Fruit fly (Drosophila melanogaster) S2 (cell line): Measurements from ENCODE around the gene CG31029.

Experiments used
- CG8478 ChIP-seq: fragments of >200 bp; optimal IDR thresholded peaks from 2 replicates; lab custom pipeline; 2018
- CTCF ChIP-seq, 2 experiments: fragments of >200 bp; optimal IDR thresholded peaks; 2 replicates each; lab custom pipeline; 2018

Gene CG31029

DNA sequence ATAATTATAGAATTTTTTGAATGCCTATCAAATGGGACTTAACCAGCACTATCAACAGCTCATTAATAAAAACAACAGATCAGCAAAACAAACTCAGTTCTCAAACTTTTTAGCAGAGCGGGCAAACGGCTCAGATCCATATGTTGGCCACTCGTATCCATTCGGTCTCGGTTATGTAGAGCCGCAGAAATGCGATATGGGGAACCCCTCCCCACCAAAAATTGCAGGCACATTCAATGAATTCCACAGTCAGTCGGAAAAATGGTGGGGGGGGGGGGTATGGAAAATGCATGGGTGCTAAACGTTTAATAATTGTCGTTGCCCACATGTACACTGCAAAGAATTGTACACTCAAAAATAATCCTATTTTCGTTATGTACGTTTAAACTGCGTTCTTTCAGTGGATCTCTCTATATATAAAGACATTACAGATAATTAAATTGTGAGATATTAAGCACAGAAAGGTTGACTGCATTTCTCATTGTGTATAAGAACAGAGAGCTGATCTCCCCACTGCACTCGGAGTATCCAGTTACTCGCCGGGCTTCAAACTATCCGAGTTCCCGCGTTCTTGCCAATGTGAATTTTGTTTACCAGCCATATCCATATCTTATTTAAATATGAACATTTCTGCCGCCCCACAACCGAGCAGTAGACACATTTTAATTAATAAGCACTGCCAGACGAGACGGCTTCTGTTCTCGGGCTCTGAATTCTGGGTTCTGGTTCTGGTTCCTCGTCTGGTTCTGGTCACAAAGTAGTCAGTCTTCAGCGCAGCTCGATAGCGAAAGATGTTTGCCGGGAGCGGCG lies 19.3 kb upstream of the CG31029 start, which contains the start of gene CG15529:
Gene CG15529 (plus strand): TSS at position 760 of the 810 bp plus-strand sequence.
- no peak for TF ChIP-seq CG8478
- no peak for TF ChIP-seq CTCF (optimal IDR thresholded peaks at IDR 0.05; lab: Kevin White, UChicago)

dm6 chr3R:30150602-30151001 lies 18.4 kb upstream of the CG31029 start:
- TF ChIP-seq CTCF (optimal IDR thresholded peaks at IDR 0.05; lab: Kevin White, UChicago) (no peak), CG8478 (no peak)

DNA sequence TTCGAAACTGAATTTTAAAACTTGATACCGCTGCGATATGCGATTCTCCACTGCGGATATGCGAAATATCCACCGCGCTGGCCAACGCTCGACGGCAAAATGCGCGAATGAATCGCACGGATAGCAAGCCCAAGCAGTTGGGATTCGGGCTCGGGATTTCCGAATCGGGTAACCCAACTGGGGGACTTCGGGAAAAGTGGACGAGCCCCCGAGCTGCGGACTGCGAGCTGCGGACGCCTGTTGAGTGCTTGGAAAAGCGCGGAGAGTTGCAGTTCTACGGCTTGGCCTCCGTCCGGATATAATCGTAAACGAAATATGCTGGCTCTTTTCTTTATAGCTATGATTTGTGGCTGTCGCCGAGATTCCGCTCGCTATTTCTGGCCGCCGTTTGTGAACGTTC lies 17.3 kb upstream of the CG31029 start, which contains the start of gene AdoR:
Gene AdoR (minus strand): TSS at position 101 of the 400 bp plus-strand sequence.
- TF ChIP-seq CTCF (optimal IDR thresholded peaks at IDR 0.05; lab: Kevin White, UChicago) (no peak), CG8478 (no peak)

dm6 chr3R:30134063-30135047 lies 2.2 kb upstream of the CG31029 start, which contains the start of gene Tpi:
Gene Tpi, minus strand, starts transcription at chr3R:30134599.
- TF ChIP-seq CG8478 (no peak), CTCF (optimal IDR thresholded peaks at IDR 0.05; lab: Kevin White, UChicago) (no peak)

- no peak for TF ChIP-seq CG8478
- TF ChIP-seq CTCF (optimal IDR thresholded peaks at IDR 0.05; lab: Kevin White, UChicago) = no peak
These were observed 3.2 kb downstream of the CG31029 start, which contains the start of gene Ppi1 for dm6 chr3R:30129019-30129418. Gene Ppi1, minus strand, starts transcription at chr3R:30129119.

dm6 chr3R:30124635-30125034 lies 7.6 kb downstream of the CG31029 start, which contains the start of gene CG45073:
Gene CG45073, minus strand, starts transcription at chr3R:30124735.
- no peak for TF ChIP-seq CG8478
- TF ChIP-seq CTCF (optimal IDR thresholded peaks at IDR 0.05; lab: Kevin White, UChicago) = no peak

DNA sequence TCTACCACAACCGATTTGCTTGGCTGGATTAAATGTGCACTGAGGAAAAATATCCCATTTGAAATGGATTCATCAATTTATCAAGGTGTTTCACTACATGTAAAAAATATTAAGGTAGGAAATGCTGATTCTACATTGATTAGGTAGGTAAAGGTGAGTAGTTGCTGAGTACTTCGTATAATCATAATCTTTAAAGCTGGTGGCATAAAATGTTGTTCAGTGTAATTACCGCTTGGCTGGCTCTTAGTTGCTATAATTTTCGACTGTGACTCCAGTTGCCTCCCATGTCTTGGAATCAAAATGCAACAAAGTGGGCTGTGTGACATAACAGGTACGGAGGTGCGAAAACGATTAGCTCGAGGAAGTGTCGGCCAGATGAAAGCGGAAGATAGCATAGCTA lies 9.0 kb downstream of the CG31029 start, which contains the start of gene CG45072:
Gene CG45072 (minus strand): TSS at position 101 of the 400 bp plus-strand sequence.
- TF ChIP-seq CG8478 (no peak), CTCF (optimal IDR thresholded peaks at IDR 0.05; lab: Kevin White, UChicago) (no peak)

DNA sequence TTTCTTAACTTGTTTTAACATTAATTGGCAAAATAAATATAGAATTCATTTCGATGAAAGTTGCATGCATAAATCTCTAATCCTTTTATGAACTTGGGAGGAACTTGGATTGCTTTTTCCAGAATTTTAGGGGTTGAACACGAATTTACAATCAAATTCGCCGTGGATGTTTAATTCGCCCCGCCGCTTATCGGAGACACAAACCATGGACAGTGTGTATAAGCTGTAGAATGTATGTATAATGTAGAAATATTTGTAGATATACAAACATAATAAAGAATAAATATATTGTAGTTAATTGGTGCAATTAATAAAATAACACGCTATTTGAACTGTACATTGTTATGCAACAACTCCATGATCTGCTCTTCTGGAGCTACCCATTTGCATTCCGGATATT lies 10.5 kb downstream of the CG31029 start:
- TF ChIP-seq CTCF (optimal IDR thresholded peaks at IDR 0.05; lab: Kevin White, UChicago) (peak in 1 of 2 experiments; percentile 21), CG8478 (no peak)

DNA sequence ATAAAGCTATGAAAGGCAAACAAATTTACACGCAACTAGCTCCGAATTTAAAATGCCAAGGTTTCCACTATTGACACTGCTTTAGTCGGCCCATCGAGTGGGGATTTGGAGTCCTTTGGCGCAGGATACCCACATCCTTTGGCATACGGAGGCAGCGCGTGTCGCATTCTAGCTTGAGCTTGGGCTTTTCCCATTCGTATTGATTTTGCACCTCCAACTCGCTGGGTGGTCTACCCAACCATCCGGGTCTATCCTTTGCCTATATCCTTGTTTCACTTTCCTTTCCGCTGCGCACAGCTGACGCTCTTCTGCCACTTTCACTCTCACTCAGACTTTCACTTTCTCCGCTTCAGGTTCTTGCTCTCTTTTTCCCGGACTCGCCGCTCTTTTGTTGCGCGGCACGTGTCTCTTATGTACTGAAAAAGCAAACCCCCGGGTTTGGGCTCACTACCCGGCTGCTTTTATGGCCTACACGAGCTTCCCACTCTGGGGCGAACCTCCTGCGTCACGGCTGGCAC lies 17.9 kb downstream of the CG31029 start:
- TF ChIP-seq CG8478 = no peak
- TF ChIP-seq CTCF (optimal IDR thresholded peaks at IDR 0.05; lab: Kevin White, UChicago) = no peak

dm6 chr3R:30110959-30111358 lies 21.2 kb downstream of the CG31029 start:
- TF ChIP-seq CG8478 (no peak), CTCF (optimal IDR thresholded peaks at IDR 0.05; lab: Kevin White, UChicago) (no peak)

- no peak for TF ChIP-seq CTCF (optimal IDR thresholded peaks at IDR 0.05; lab: Kevin White, UChicago)
- TF ChIP-seq CG8478 = no peak
These were observed 22.8 kb downstream of the CG31029 start for dm6 chr3R:30109380-30109779.

DNA sequence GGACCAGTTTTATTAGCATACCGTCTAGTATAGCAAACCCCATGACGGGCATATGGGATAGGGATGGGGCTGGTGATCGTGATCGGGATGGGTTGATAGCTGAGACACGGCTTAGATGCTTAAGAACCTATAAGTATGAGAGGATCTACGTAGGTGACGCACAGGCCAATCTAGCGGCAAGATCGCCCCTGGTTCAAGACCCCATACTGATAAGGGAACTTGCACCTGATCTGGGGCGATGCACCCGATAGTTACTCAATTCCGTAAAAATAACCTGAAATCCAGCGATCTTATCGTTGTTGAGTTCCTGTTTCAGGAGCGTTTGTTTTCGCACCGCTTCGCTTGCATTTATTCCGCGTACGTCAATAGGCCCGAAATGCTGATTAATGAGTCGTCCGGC lies 23.6 kb downstream of the CG31029 start:
- TF ChIP-seq CG8478 (no peak), CTCF (optimal IDR thresholded peaks at IDR 0.05; lab: Kevin White, UChicago) (no peak)

dm6 chr3R:30107718-30108117 lies 24.5 kb downstream of the CG31029 start:
- no peak for TF ChIP-seq CG8478
- TF ChIP-seq CTCF (optimal IDR thresholded peaks at IDR 0.05; lab: Kevin White, UChicago) = no peak

- TF ChIP-seq CTCF (optimal IDR thresholded peaks at IDR 0.05; lab: Kevin White, UChicago) (no peak), CG8478 (no peak)
These were observed 25.6 kb downstream of the CG31029 start for dm6 chr3R:30106562-30106961.

dm6 chr3R:30105808-30106207 lies 26.4 kb downstream of the CG31029 start:
- TF ChIP-seq CTCF (optimal IDR thresholded peaks at IDR 0.05; lab: Kevin White, UChicago) (no peak), CG8478 (no peak)
